Worm (Caenorhabditis elegans) whole organism, young adult: Measurements from ENCODE around the gene nspd-9.

ENCODE experiments used
- B0336.3 ChIP-seq: fragments of 200-800 bp; sonication (Bioruptor generic); IDR thresholded peaks from 2 replicates; pipeline ENCODE4 v1.3.6; 2022; ENCODE audit warnings: missing genetic modification characterization, missing compliant biosample characterization
- F33H1.4 ChIP-seq: fragments of 200-800 bp; sonication (Bioruptor generic); IDR thresholded peaks from 2 replicates; pipeline ENCODE4 v1.3.6; 2022; ENCODE audit warnings: missing genetic modification reagents, missing genetic modification characterization, missing compliant biosample characterization
- F37B4.10 ChIP-seq: fragments of 200-800 bp; sonication (Bioruptor generic); IDR thresholded peaks from 2 replicates; pipeline ENCODE4 v1.3.6; 2022; ENCODE audit warnings: missing genetic modification characterization, missing compliant biosample characterization
- F49E8.2 ChIP-seq: sonication (generic microtip); optimal IDR thresholded peaks from 3 replicates; lab custom pipeline; 2017; ENCODE audit warnings: missing genetic modification characterization, mild to moderate bottlenecking, missing compliant biosample characterization, antibody characterized with exemption, moderate library complexity; ENCODE audit not compliant: insufficient read depth
- F57C9.4 ChIP-seq: sonication (generic microtip); optimal IDR thresholded peaks from 2 replicates; lab custom pipeline; 2017; ENCODE audit warnings: mild to moderate bottlenecking, missing genetic modification characterization, missing compliant biosample characterization
- K12H6.12 ChIP-seq: fragments of 200-800 bp; sonication (Bioruptor generic); optimal IDR thresholded peaks from 2 replicates; lab custom pipeline; 2018; ENCODE audit warnings: mild to moderate bottlenecking, missing genetic modification characterization, missing compliant biosample characterization
- T07F8.4 ChIP-seq: sonication (generic microtip); optimal IDR thresholded peaks from 2 replicates; lab custom pipeline; 2016; ENCODE audit warnings: mild to moderate bottlenecking, missing genetic modification characterization, moderate library complexity, missing compliant biosample characterization
- ZK185.1 ChIP-seq: sonication (generic microtip); optimal IDR thresholded peaks from 2 replicates; lab custom pipeline; 2016; ENCODE audit warnings: mild to moderate bottlenecking, missing genetic modification characterization, missing compliant biosample characterization; ENCODE audit not compliant: poor library complexity, severe bottlenecking
- aptf-2 ChIP-seq: fragments of 200-800 bp; sonication (Bioruptor generic); conservative IDR thresholded peaks from 2 replicates; pipeline ENCODE4 v1.3.6; 2022; ENCODE audit warnings: missing genetic modification reagents, missing genetic modification characterization, missing compliant biosample characterization
- athp-1 ChIP-seq: sonication (generic microtip); optimal IDR thresholded peaks from 2 replicates; lab custom pipeline; 2017; ENCODE audit warnings: mild to moderate bottlenecking, missing genetic modification characterization, missing compliant biosample characterization
- attf-3 ChIP-seq: fragments of 200-800 bp; sonication (Bioruptor generic); conservative IDR thresholded peaks from 2 replicates; pipeline ENCODE4 v1.3.6; 2022; ENCODE audit warnings: missing genetic modification reagents, missing genetic modification characterization, missing compliant biosample characterization
- bed-2 ChIP-seq: fragments of 200-800 bp; sonication (Bioruptor generic); IDR thresholded peaks from 2 replicates; pipeline ENCODE4 v1.3.6; 2022; ENCODE audit warnings: missing genetic modification reagents, missing genetic modification characterization, missing compliant biosample characterization
- ceh-40 ChIP-seq: fragments of 200-800 bp; sonication (Bioruptor generic); IDR thresholded peaks from 2 replicates; pipeline ENCODE4 v1.3.6; 2022; ENCODE audit warnings: missing genetic modification characterization, missing compliant biosample characterization
- ceh-58 ChIP-seq: fragments of 200-800 bp; sonication (Bioruptor generic); IDR thresholded peaks from 2 replicates; pipeline ENCODE4 v1.3.6; 2022; ENCODE audit warnings: missing genetic modification characterization, missing compliant biosample characterization
- ceh-91 ChIP-seq: fragments of 200-800 bp; sonication (Bioruptor generic); IDR thresholded peaks from 2 replicates; pipeline ENCODE4 v1.3.6; 2022; ENCODE audit warnings: missing genetic modification reagents, missing genetic modification characterization, missing compliant biosample characterization
- egl-44 ChIP-seq: fragments of 200-800 bp; sonication (Bioruptor generic); IDR thresholded peaks from 2 replicates; pipeline ENCODE4 v1.3.6; 2022; ENCODE audit warnings: missing genetic modification reagents, missing genetic modification characterization, missing compliant biosample characterization
- ets-4 ChIP-seq: fragments of 200-800 bp; sonication (Bioruptor generic); optimal IDR thresholded peaks from 2 replicates; lab custom pipeline; 2018; ENCODE audit warnings: mild to moderate bottlenecking, missing genetic modification characterization, missing compliant biosample characterization
- fkh-3 ChIP-seq: sonication (generic microtip); optimal IDR thresholded peaks from 2 replicates; lab custom pipeline; 2016; ENCODE audit warnings: mild to moderate bottlenecking, missing genetic modification characterization, missing compliant biosample characterization
- gei-17 ChIP-seq: fragments of 200-800 bp; sonication (Bioruptor generic); optimal IDR thresholded peaks from 2 replicates; lab custom pipeline; 2018; ENCODE audit warnings: mild to moderate bottlenecking, missing genetic modification characterization, missing compliant biosample characterization
- hlh-12 ChIP-seq: sonication (generic microtip); optimal IDR thresholded peaks from 2 replicates; lab custom pipeline; 2016; ENCODE audit warnings: missing genetic modification characterization, missing compliant biosample characterization
- let-526 ChIP-seq: fragments of 200-800 bp; sonication (Bioruptor generic); IDR thresholded peaks from 2 replicates; pipeline ENCODE4 v1.3.6; 2022; ENCODE audit warnings: missing genetic modification reagents, missing genetic modification characterization, missing compliant biosample characterization
- lin-40 ChIP-seq: sonication (generic microtip); optimal IDR thresholded peaks from 2 replicates; lab custom pipeline; 2016; ENCODE audit warnings: missing genetic modification characterization, mild to moderate bottlenecking, missing compliant biosample characterization, missing genotype, missing genetic modification reagents
- lsl-1 ChIP-seq: fragments of 200-800 bp; sonication (Bioruptor generic); optimal IDR thresholded peaks from 2 replicates; lab custom pipeline; 2018; ENCODE audit warnings: mild to moderate bottlenecking, missing genetic modification characterization, moderate library complexity, missing compliant biosample characterization
- madf-3 ChIP-seq: fragments of 200-800 bp; sonication (Bioruptor generic); IDR thresholded peaks from 2 replicates; pipeline ENCODE4 v1.3.6; 2022; ENCODE audit warnings: missing genetic modification reagents, missing genetic modification characterization, missing compliant biosample characterization
- madf-6 ChIP-seq: fragments of 200-800 bp; sonication (Bioruptor generic); IDR thresholded peaks from 2 replicates; pipeline ENCODE4 v1.3.6; 2022; ENCODE audit warnings: missing genetic modification reagents, missing genetic modification characterization, missing compliant biosample characterization
- mcd-1 ChIP-seq: fragments of 200-800 bp; sonication (Bioruptor generic); IDR thresholded peaks from 2 replicates; pipeline ENCODE4 v1.3.6; 2022; ENCODE audit warnings: missing genetic modification reagents, missing genetic modification characterization, missing compliant biosample characterization
- nfyb-1 ChIP-seq: fragments of 200-800 bp; sonication (Bioruptor generic); IDR thresholded peaks from 2 replicates; pipeline ENCODE4 v1.3.6; 2022; ENCODE audit warnings: missing genetic modification reagents, missing genetic modification characterization, missing compliant biosample characterization
- pha-4 ChIP-seq: fragments of 150-350 bp; sonication (generic microtip); optimal IDR thresholded peaks from 2 replicates; lab custom pipeline; 2014; ENCODE audit warnings: missing biosample characterization, missing genetic modification reagents, missing genetic modification characterization
- sdz-38 ChIP-seq: sonication (generic microtip); optimal IDR thresholded peaks from 2 replicates; lab custom pipeline; 2016; ENCODE audit warnings: missing genotype, missing genetic modification characterization, missing compliant biosample characterization
- sea-2 ChIP-seq: fragments of 200-800 bp; sonication (Bioruptor generic); IDR thresholded peaks from 2 replicates; pipeline ENCODE4 v1.3.6; 2022; ENCODE audit warnings: missing genetic modification characterization, missing compliant biosample characterization
- snpc-1.3 ChIP-seq: sonication (generic microtip); optimal IDR thresholded peaks from 2 replicates; lab custom pipeline; 2017; ENCODE audit warnings: missing genetic modification characterization, mild to moderate bottlenecking, missing compliant biosample characterization, antibody characterized with exemption, moderate library complexity, missing genotype, missing genetic modification reagents; ENCODE audit not compliant: insufficient read depth
- snpc-4 ChIP-seq, 5 experiments: fragments of 150-350 bp in 1 of 5; sonication (generic microtip) in 4 of 5; optimal IDR thresholded peaks; 2 replicates each; lab custom pipeline; 2014 to 2018; ENCODE audit warnings: missing genetic modification characterization in 5 of 5, missing biosample characterization in 3 of 5, antibody characterized with exemption in 2 of 5, mild to moderate bottlenecking in 2 of 5, missing compliant biosample characterization in 2 of 5, missing genotype in 2 of 5, moderate library complexity in 2 of 5, missing genetic modification reagents in 1 of 5
- sptf-2 ChIP-seq: fragments of 200-800 bp; sonication (Bioruptor generic); optimal IDR thresholded peaks from 2 replicates; lab custom pipeline; 2018; ENCODE audit warnings: mild to moderate bottlenecking, missing genetic modification characterization, missing compliant biosample characterization
- tlf-1 ChIP-seq: fragments of 200-800 bp; sonication (Bioruptor generic); optimal IDR thresholded peaks from 2 replicates; lab custom pipeline; 2018; ENCODE audit warnings: mild to moderate bottlenecking, missing genetic modification characterization, missing compliant biosample characterization
- unc-130 ChIP-seq: sonication (generic microtip); optimal IDR thresholded peaks from 2 replicates; lab custom pipeline; 2016; ENCODE audit warnings: missing genetic modification reagents, missing genetic modification characterization, missing compliant biosample characterization
- xnd-1 ChIP-seq: sonication (generic microtip); optimal IDR thresholded peaks from 2 replicates; lab custom pipeline; 2016; ENCODE audit warnings: missing genotype, missing genetic modification reagents, missing genetic modification characterization, missing compliant biosample characterization
- zfh-2 ChIP-seq: fragments of 200-800 bp; sonication (Bioruptor generic); conservative IDR thresholded peaks from 2 replicates; pipeline ENCODE4 v1.3.6; 2022; ENCODE audit warnings: missing genetic modification reagents, missing genetic modification characterization, missing compliant biosample characterization
- ztf-28 ChIP-seq: fragments of 200-800 bp; sonication (Bioruptor generic); IDR thresholded peaks from 2 replicates; pipeline ENCODE4 v1.3.6; 2022; ENCODE audit warnings: missing genetic modification reagents, missing genetic modification characterization, missing compliant biosample characterization

Gene nspd-9

ce11 chrIII:4859039-4859438, 28.9 kb upstream of the nspd-9 start, which contains the start of gene C35D10.6:
Gene C35D10.6, plus strand, starts transcription at chrIII:4859339.
- TF ChIP-seq bed-2 (GFP tag; lab: Robert Waterston, UW) (no peak), ceh-40 (GFP tag; lab: Robert Waterston, UW) (no peak), fkh-3 (tag; lab: Kevin White, UChicago) (no peak), snpc-4 (GFP tag; optimal IDR thresholded peaks at IDR 0.05; lab: Kevin White, UChicago) (no peak), snpc-4 (tag; optimal IDR thresholded peaks at IDR 0.05; lab: Kevin White, UChicago) (no peak), ceh-58 (GFP tag; lab: Robert Waterston, UW) (no peak), zfh-2 (GFP tag; lab: Robert Waterston, UW) (no peak), hlh-12 (tag; lab: Kevin White, UChicago) (no peak), aptf-2 (GFP tag; lab: Robert Waterston, UW) (no peak), sptf-2 (no peak), ceh-91 (GFP tag; lab: Robert Waterston, UW) (no peak), let-526 (GFP tag; lab: Robert Waterston, UW) (no peak), K12H6.12 (tag; lab: Kevin White, UChicago) (no peak), egl-44 (GFP tag; lab: Robert Waterston, UW) (no peak), attf-3 (GFP tag; lab: Robert Waterston, UW) (no peak), F49E8.2 (tag; lab: Kevin White, UChicago) (no peak), snpc-1.3 (tag; lab: Kevin White, UChicago) (no peak), B0336.3 (GFP tag; lab: Robert Waterston, UW) (no peak), nfyb-1 (GFP tag; lab: Robert Waterston, UW) (no peak), ztf-28 (GFP tag; lab: Robert Waterston, UW) (no peak)

DNA sequence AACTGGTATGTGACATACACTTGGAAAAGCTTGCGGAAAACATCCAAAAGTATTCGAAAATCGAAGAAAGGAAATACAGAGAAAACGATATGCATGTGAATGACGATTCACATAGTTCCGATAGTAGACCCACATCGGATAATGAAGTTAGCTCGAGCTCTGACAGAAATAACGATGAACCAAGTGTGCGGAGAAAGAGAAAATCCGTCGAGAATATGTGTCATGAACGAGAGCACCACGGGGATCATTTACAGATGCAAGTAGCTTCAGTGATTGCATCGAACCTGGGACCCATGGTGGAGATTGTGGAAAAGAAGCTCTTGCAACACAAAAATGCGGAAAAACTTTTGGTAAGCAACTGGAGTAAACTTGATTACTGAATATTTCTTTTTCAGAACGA, 26.9 kb upstream of the nspd-9 start:
- no peak for TF ChIP-seq unc-130
- no peak for TF ChIP-seq pha-4
- no peak for TF ChIP-seq F57C9.4
- no peak for TF ChIP-seq lin-40 (tag; lab: Kevin White, UChicago)
- TF ChIP-seq ZK185.1: no peak

DNA sequence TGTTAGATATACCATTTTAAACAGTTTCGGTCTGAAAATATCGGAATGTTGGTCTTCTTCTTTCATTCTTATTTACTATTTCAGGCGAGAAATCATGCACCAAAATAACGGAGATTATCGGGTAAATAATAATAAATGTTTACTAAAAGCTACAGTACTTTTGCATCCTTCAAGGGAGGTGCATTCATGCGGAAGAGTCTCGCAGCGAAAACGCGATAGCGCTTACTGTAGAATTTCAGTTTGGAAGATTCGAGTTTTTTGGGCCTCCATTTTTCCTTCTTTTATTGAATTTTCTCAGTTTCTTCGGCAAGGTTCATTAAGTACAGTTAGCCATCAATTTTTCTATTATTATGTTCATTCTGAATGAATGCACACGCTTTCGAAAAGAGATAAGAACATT, 26.0 kb upstream of the nspd-9 start, which contains the start of gene C35D10.7:
TSS of gene C35D10.7 (plus strand) at position 85 of the 400 bp plus-strand sequence.
- TF ChIP-seq sea-2 (GFP tag; lab: Robert Waterston, UW): no peak
- peak; percentile 88 for TF ChIP-seq lsl-1 (GFP tag; lab: Kevin White, UChicago)
- TF ChIP-seq madf-6 (GFP tag; lab: Robert Waterston, UW): peak; percentile 73; the same call in 1 of the 2 replicates
- peak; percentile 25 for TF ChIP-seq unc-130
- no peak for TF ChIP-seq snpc-4 (GFP tag; optimal IDR thresholded peaks at IDR 0.05; lab: Kevin White, UChicago)
- TF ChIP-seq snpc-4 (tag; optimal IDR thresholded peaks at IDR 0.05; lab: Kevin White, UChicago): no peak
- peak; percentile 14 for TF ChIP-seq xnd-1 (tag; lab: Kevin White, UChicago)
- no peak for TF ChIP-seq ceh-58 (GFP tag; lab: Robert Waterston, UW)
- peak; percentile 75 for TF ChIP-seq F33H1.4 (GFP tag; lab: Robert Waterston, UW)

ce11 chrIII:4854918-4855317, 24.8 kb upstream of the nspd-9 start, which contains the start of gene C35D10.8:
Gene C35D10.8, plus strand, starts transcription at chrIII:4855218.
- TF ChIP-seq T07F8.4 (tag; lab: Kevin White, UChicago): no peak
- TF ChIP-seq tlf-1: no peak
- no peak for TF ChIP-seq sea-2 (GFP tag; lab: Robert Waterston, UW)
- no peak for TF ChIP-seq madf-3 (GFP tag; lab: Robert Waterston, UW)
- no peak for TF ChIP-seq F37B4.10 (GFP tag; lab: Robert Waterston, UW)
- TF ChIP-seq F57C9.4: no peak
- no peak for TF ChIP-seq ets-4 (GFP tag; lab: Kevin White, UChicago)
- TF ChIP-seq athp-1: no peak
- TF ChIP-seq gei-17 (GFP tag; lab: Kevin White, UChicago): no peak
- no peak for TF ChIP-seq mcd-1 (GFP tag; lab: Robert Waterston, UW)
- TF ChIP-seq snpc-4 (GFP tag; optimal IDR thresholded peaks at IDR 0.05; lab: Kevin White, UChicago): no peak
- no peak for TF ChIP-seq snpc-4 (tag; optimal IDR thresholded peaks at IDR 0.05; lab: Kevin White, UChicago)
- TF ChIP-seq sdz-38 (tag; lab: Kevin White, UChicago): no peak
